Worm (Caenorhabditis elegans) whole organism, young adult: ENCODE results near the gene ten-1.

Experiments
- C06A6.2 ChIP-seq: fragments of 200-800 bp; sonication (Bioruptor generic); conservative IDR thresholded peaks from 2 replicates; pipeline ENCODE4 v1.3.6; 2022; ENCODE audit warnings: missing genetic modification characterization, missing compliant biosample characterization
- C17E4.6 ChIP-seq: fragments of 200-800 bp; sonication (Bioruptor generic); IDR thresholded peaks from 2 replicates; pipeline ENCODE4 v1.3.6; 2022; ENCODE audit warnings: missing genetic modification reagents, missing genetic modification characterization, missing compliant biosample characterization
- ama-1 ChIP-seq, 3 experiments: fragments of 150-350 bp in 1 of 3; sonication (generic microtip) in 2 of 3; optimal IDR thresholded peaks; 2 replicates each; lab custom pipeline; 2014 to 2018; ENCODE audit warnings: missing biosample characterization in 2 of 3, missing genetic modification characterization in 2 of 3, missing genetic modification reagents in 2 of 3
- attf-5 ChIP-seq: fragments of 200-800 bp; sonication (Bioruptor generic); optimal IDR thresholded peaks from 2 replicates; lab custom pipeline; 2018; ENCODE audit warnings: mild to moderate bottlenecking, missing genetic modification characterization, missing compliant biosample characterization
- attf-6 ChIP-seq: fragments of 200-800 bp; sonication (Bioruptor generic); IDR thresholded peaks from 2 replicates; pipeline ENCODE4 v1.3.6; 2022; ENCODE audit warnings: missing genetic modification reagents, missing genetic modification characterization, missing compliant biosample characterization
- dpff-1 ChIP-seq: sonication (generic microtip); optimal IDR thresholded peaks from 2 replicates; lab custom pipeline; 2017; ENCODE audit warnings: mild to moderate bottlenecking, missing genetic modification characterization, missing compliant biosample characterization
- efl-1 ChIP-seq: fragments of 150-350 bp; optimal IDR thresholded peaks from 2 replicates; lab custom pipeline; 2014; ENCODE audit warnings: missing biosample characterization, missing genetic modification reagents, missing genetic modification characterization
- lin-35 ChIP-seq, 3 experiments: fragments of 150-350 bp in 2 of 3; sonication (generic microtip) in 1 of 3; optimal IDR thresholded peaks; 2 replicates each; lab custom pipeline; 2014 to 2018; ENCODE audit warnings: missing biosample characterization in 3 of 3, missing genetic modification characterization in 3 of 3, missing genetic modification reagents in 3 of 3
- snpc-3.4 ChIP-seq: sonication (generic microtip); optimal IDR thresholded peaks from 2 replicates; lab custom pipeline; 2017; ENCODE audit warnings: missing genetic modification characterization, mild to moderate bottlenecking, missing compliant biosample characterization, antibody characterized with exemption, moderate library complexity, missing genotype, missing genetic modification reagents
- snpc-4 ChIP-seq, 5 experiments: fragments of 150-350 bp in 1 of 5; sonication (generic microtip) in 4 of 5; optimal IDR thresholded peaks; 2 replicates each; lab custom pipeline; 2014 to 2018; ENCODE audit warnings: missing genetic modification characterization in 5 of 5, missing biosample characterization in 3 of 5, antibody characterized with exemption in 2 of 5, mild to moderate bottlenecking in 2 of 5, missing compliant biosample characterization in 2 of 5, missing genotype in 2 of 5, moderate library complexity in 2 of 5, missing genetic modification reagents in 1 of 5
- unc-130 ChIP-seq: sonication (generic microtip); optimal IDR thresholded peaks from 2 replicates; lab custom pipeline; 2016; ENCODE audit warnings: missing genetic modification reagents, missing genetic modification characterization, missing compliant biosample characterization
- unc-62 ChIP-seq: fragments of 150-350 bp; optimal IDR thresholded peaks from 2 replicates; lab custom pipeline; 2014; ENCODE audit warnings: missing biosample characterization, missing genetic modification reagents, missing genetic modification characterization

DNA sequence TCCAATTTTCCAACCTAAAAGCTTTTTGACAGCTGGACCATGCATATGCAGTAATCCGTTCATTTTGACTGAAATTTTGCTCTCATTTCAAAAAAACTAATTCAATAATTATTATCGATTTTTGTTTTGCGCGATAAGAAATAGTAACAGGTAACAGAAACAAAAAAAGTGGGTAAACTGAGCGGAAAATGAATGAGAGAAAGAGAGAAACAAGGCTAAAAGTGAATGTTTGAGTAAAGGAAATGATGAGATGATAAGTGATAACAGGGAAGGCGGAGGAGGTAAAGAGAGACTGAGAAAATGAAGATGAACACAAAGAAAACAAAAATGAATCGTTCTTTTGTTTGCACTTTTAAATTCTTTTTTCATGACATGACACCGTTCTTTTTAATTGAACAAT lies 43.2 kb downstream of the ten-1 start, which contains the start of gene sma-3:
- no peak for TF ChIP-seq ama-1 (optimal IDR thresholded peaks at IDR 0.05; lab: Kevin White, UChicago)
- TF ChIP-seq ama-1 (GFP tag; optimal IDR thresholded peaks at IDR 0.05; lab: Kevin White, UChicago) = no peak
- no peak for TF ChIP-seq unc-130
- TF ChIP-seq snpc-3.4 (tag; lab: Kevin White, UChicago) = no peak
- no peak for TF ChIP-seq snpc-4 (GFP tag; optimal IDR thresholded peaks at IDR 0.05; lab: Kevin White, UChicago)
- TF ChIP-seq snpc-4 (tag; optimal IDR thresholded peaks at IDR 0.05; lab: Kevin White, UChicago) = no peak
- no peak for TF ChIP-seq unc-62 (GFP tag; lab: Kevin White, UChicago)
- no peak for TF ChIP-seq C17E4.6 (GFP tag; lab: Robert Waterston, UW)
- TF ChIP-seq lin-35 (GFP tag; optimal IDR thresholded peaks at IDR 0.05; lab: Kevin White, UChicago) = no peak
- TF ChIP-seq attf-6 (GFP tag; lab: Robert Waterston, UW) = no peak
- no peak for TF ChIP-seq dpff-1 (tag; lab: Kevin White, UChicago)
- no peak for TF ChIP-seq attf-5 (GFP tag; lab: Kevin White, UChicago)
- TF ChIP-seq C06A6.2 = no peak
- TF ChIP-seq efl-1 (GFP tag; lab: Kevin White, UChicago) = no peak
